Worm (Caenorhabditis elegans) whole organism, young adult: ENCODE measurements around the gene lgc-20.

Source experiments
- Y95B8A.8 ChIP-seq: fragments of 200-800 bp; sonication (Bioruptor generic); IDR thresholded peaks from 2 replicates; pipeline ENCODE4 v1.3.6; 2022; ENCODE audit warnings: missing genetic modification reagents, missing genetic modification characterization, missing compliant biosample characterization
- lin-40 ChIP-seq: sonication (generic microtip); optimal IDR thresholded peaks from 2 replicates; lab custom pipeline; 2016; ENCODE audit warnings: missing genetic modification characterization, mild to moderate bottlenecking, missing compliant biosample characterization, missing genotype, missing genetic modification reagents
- lin-54 ChIP-seq: fragments of 200-800 bp; sonication (Bioruptor generic); optimal IDR thresholded peaks from 2 replicates; lab custom pipeline; 2018; ENCODE audit warnings: mild to moderate bottlenecking, missing genetic modification characterization, missing compliant biosample characterization
- pha-4 ChIP-seq: fragments of 150-350 bp; sonication (generic microtip); optimal IDR thresholded peaks from 2 replicates; lab custom pipeline; 2014; ENCODE audit warnings: missing biosample characterization, missing genetic modification reagents, missing genetic modification characterization

DNA sequence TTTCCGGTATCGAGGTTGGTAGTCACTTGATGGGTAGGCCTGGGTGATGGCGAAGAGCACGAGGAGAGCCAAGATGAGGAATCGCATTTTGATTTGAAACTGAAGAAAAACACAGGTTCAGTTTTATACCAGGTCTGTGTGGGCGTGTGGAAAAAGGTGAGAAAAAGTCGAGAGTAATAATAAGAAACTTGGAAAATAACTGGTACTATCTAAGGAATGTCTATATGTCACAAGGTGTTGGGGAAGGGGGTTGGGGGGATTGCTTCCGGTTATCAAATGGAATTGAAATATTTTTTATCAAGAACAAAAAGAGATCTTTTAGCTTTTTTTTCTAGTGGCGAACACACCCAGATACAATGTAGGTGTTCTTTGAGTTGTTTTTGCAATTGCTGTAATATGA, 23.8 kb downstream of the lgc-20 start, which contains the start of gene nlp-51:
- TF ChIP-seq Y95B8A.8 (GFP tag; lab: Robert Waterston, UW) (no peak), lin-54 (GFP tag; lab: Kevin White, UChicago) (no peak), pha-4 (tag; lab: Kevin White, UChicago) (no peak), lin-40 (no peak)
